Worm (Caenorhabditis elegans) whole organism, L4 larva: Measurements from ENCODE around the gene C18H7.7.

ENCODE experiments used
- D1046.2 ChIP-seq: fragments of 200-800 bp; sonication (Bioruptor generic); IDR thresholded peaks from 2 replicates; pipeline ENCODE4 v1.3.6; 2022; ENCODE audit warnings: missing genetic modification characterization, missing compliant biosample characterization
- F37D6.2 ChIP-seq: sonication (generic microtip); optimal IDR thresholded peaks from 2 replicates; lab custom pipeline; 2016; ENCODE audit warnings: mild to moderate bottlenecking, missing genetic modification characterization, missing compliant biosample characterization
- F49E8.2 ChIP-seq: sonication (generic microtip); optimal IDR thresholded peaks from 2 replicates; lab custom pipeline; 2016; ENCODE audit warnings: missing compliant biosample characterization, mild to moderate bottlenecking, missing genetic modification characterization, borderline replicate concordance
- R02D3.7 ChIP-seq: fragments of 150-350 bp; sonication (generic microtip); optimal IDR thresholded peaks from 3 replicates; lab custom pipeline; 2014; ENCODE audit warnings: missing biosample characterization, missing genetic modification characterization
- T20F7.1 ChIP-seq: fragments of 200-800 bp; sonication (Bioruptor generic); optimal IDR thresholded peaks from 2 replicates; lab custom pipeline; 2018; ENCODE audit warnings: mild to moderate bottlenecking, missing genetic modification characterization, missing compliant biosample characterization
- Y105C5A.15 ChIP-seq: fragments of 200-800 bp; sonication (Bioruptor generic); IDR thresholded peaks from 2 replicates; pipeline ENCODE4 v1.3.6; 2022; ENCODE audit warnings: missing genetic modification characterization, missing compliant biosample characterization
- Y48G9A.11 ChIP-seq: fragments of 200-800 bp; sonication (Bioruptor generic); IDR thresholded peaks from 2 replicates; pipeline ENCODE4 v1.3.6; 2022; ENCODE audit warnings: missing genetic modification reagents, missing genetic modification characterization, missing compliant biosample characterization
- Y5F2A.4 ChIP-seq: fragments of 200-800 bp; sonication (Bioruptor generic); optimal IDR thresholded peaks from 2 replicates; lab custom pipeline; 2018; ENCODE audit warnings: mild to moderate bottlenecking, missing genetic modification characterization, missing compliant biosample characterization
- Y75B8A.6 ChIP-seq: fragments of 200-800 bp; sonication (Bioruptor generic); IDR thresholded peaks from 2 replicates; pipeline ENCODE4 v1.3.6; 2022; ENCODE audit warnings: missing genetic modification reagents, missing genetic modification characterization, missing compliant biosample characterization
- ZK546.5 ChIP-seq, 2 experiments: sonication (generic microtip); optimal IDR thresholded peaks; 2 replicates each; lab custom pipeline; 2017; ENCODE audit warnings: missing biosample characterization in 2 of 2, missing genetic modification characterization in 2 of 2
- aha-1 ChIP-seq: fragments of 150-350 bp; peaks from one replicate; lab custom pipeline; 2014; ENCODE audit warnings: missing biosample characterization, missing genetic modification characterization
- aly-2 ChIP-seq: sonication (generic microtip); optimal IDR thresholded peaks from 2 replicates; lab custom pipeline; 2018; ENCODE audit warnings: missing biosample characterization, missing genetic modification characterization
- ama-1 ChIP-seq: fragments of 150-350 bp; optimal IDR thresholded peaks from 2 replicates; lab custom pipeline; 2014; ENCODE audit warnings: inconsistent platforms, mixed read lengths
- attf-4 ChIP-seq: sonication (generic microtip); optimal IDR thresholded peaks from 3 replicates; lab custom pipeline; 2017; ENCODE audit warnings: missing biosample characterization, missing genetic modification characterization
- ceh-20 ChIP-seq: fragments of 200-800 bp; sonication (Bioruptor generic); IDR thresholded peaks from 2 replicates; pipeline ENCODE4 v1.3.6; 2022; ENCODE audit warnings: missing genetic modification reagents, missing genetic modification characterization, missing compliant biosample characterization
- ceh-44 ChIP-seq: fragments of 200-800 bp; sonication (Bioruptor generic); IDR thresholded peaks from 2 replicates; pipeline ENCODE4 v1.3.6; 2022; ENCODE audit warnings: missing genetic modification reagents, missing genetic modification characterization, missing compliant biosample characterization
- ceh-62 ChIP-seq: sonication (generic microtip); optimal IDR thresholded peaks from 2 replicates; lab custom pipeline; 2017; ENCODE audit warnings: missing biosample characterization, missing genetic modification characterization
- daf-16 ChIP-seq, 3 experiments: sonication (generic microtip); optimal IDR thresholded peaks; 2 replicates each; lab custom pipeline; 2016 to 2017; ENCODE audit warnings: missing genetic modification characterization in 3 of 3, missing genetic modification reagents in 3 of 3, mild to moderate bottlenecking in 2 of 3, missing compliant biosample characterization in 2 of 3, missing biosample characterization in 1 of 3, moderate library complexity in 1 of 3
- daf-8 ChIP-seq: fragments of 200-800 bp; sonication (Bioruptor generic); IDR thresholded peaks from 2 replicates; pipeline ENCODE4 v1.3.6; 2022; ENCODE audit warnings: missing genetic modification characterization, missing compliant biosample characterization
- dmd-6 ChIP-seq: fragments of 200-800 bp; sonication (Bioruptor generic); IDR thresholded peaks from 2 replicates; pipeline ENCODE4 v1.3.6; 2022; ENCODE audit warnings: missing genetic modification reagents, missing genetic modification characterization, missing compliant biosample characterization
- dmd-8 ChIP-seq: fragments of 200-800 bp; sonication (Bioruptor generic); IDR thresholded peaks from 2 replicates; pipeline ENCODE4 v1.3.6; 2022; ENCODE audit warnings: missing genetic modification characterization, missing compliant biosample characterization
- dpl-1 ChIP-seq: fragments of 150-350 bp; optimal IDR thresholded peaks from 2 replicates; lab custom pipeline; 2014; ENCODE audit warnings: missing biosample characterization, missing genetic modification reagents, missing genetic modification characterization
- duxl-1 ChIP-seq: sonication (generic microtip); optimal IDR thresholded peaks from 2 replicates; lab custom pipeline; 2016; ENCODE audit warnings: mild to moderate bottlenecking, missing genetic modification characterization, moderate library complexity, missing compliant biosample characterization; ENCODE audit not compliant: poor library complexity
- dve-1 ChIP-seq: sonication (generic microtip); optimal IDR thresholded peaks from 2 replicates; lab custom pipeline; 2017; ENCODE audit warnings: antibody characterized with exemption, mild to moderate bottlenecking, missing genetic modification characterization, missing compliant biosample characterization; ENCODE audit not compliant: insufficient read depth
- egl-43 ChIP-seq: fragments of 200-800 bp; sonication (Bioruptor generic); IDR thresholded peaks from 2 replicates; pipeline ENCODE4 v1.3.6; 2022; ENCODE audit warnings: missing genetic modification reagents, missing genetic modification characterization, missing compliant biosample characterization
- fkh-10 ChIP-seq: fragments of 150-350 bp; optimal IDR thresholded peaks from 2 replicates; lab custom pipeline; 2014; ENCODE audit warnings: missing biosample characterization, missing genetic modification reagents, missing genetic modification characterization
- gei-8 ChIP-seq: fragments of 200-800 bp; sonication (Bioruptor generic); optimal IDR thresholded peaks from 2 replicates; lab custom pipeline; 2018; ENCODE audit warnings: mild to moderate bottlenecking, missing genetic modification characterization, missing compliant biosample characterization
- hlh-11 ChIP-seq: fragments of 200-800 bp; sonication (Bioruptor generic); optimal IDR thresholded peaks from 2 replicates; lab custom pipeline; 2018; ENCODE audit warnings: mild to moderate bottlenecking, missing genetic modification characterization, missing compliant biosample characterization
- hlh-30 ChIP-seq: sonication (generic microtip); optimal IDR thresholded peaks from 2 replicates; lab custom pipeline; 2017; ENCODE audit warnings: antibody characterized with exemption, mild to moderate bottlenecking, missing genetic modification characterization, missing compliant biosample characterization; ENCODE audit not compliant: insufficient read depth
- lim-7 ChIP-seq: fragments of 200-800 bp; sonication (Bioruptor generic); IDR thresholded peaks from 2 replicates; pipeline ENCODE4 v1.3.6; 2022; ENCODE audit warnings: missing genetic modification characterization, missing compliant biosample characterization
- lsy-2 ChIP-seq, 2 experiments: fragments of 150-350 bp in 1 of 2; sonication (generic microtip) in 1 of 2; optimal IDR thresholded peaks; 2 replicates each; lab custom pipeline; 2014 to 2017; ENCODE audit warnings: missing biosample characterization in 2 of 2, missing genetic modification characterization in 2 of 2
- mdt-29 ChIP-seq: fragments of 200-800 bp; sonication (Bioruptor generic); IDR thresholded peaks from 2 replicates; pipeline ENCODE4 v1.3.6; 2022; ENCODE audit warnings: missing genetic modification reagents, missing genetic modification characterization, missing compliant biosample characterization
- mep-1 ChIP-seq: fragments of 150-350 bp; sonication (generic microtip); optimal IDR thresholded peaks from 3 replicates; lab custom pipeline; 2014; ENCODE audit warnings: missing biosample characterization, missing genetic modification characterization
- mes-2 ChIP-seq: sonication (generic microtip); optimal IDR thresholded peaks from 2 replicates; lab custom pipeline; 2016; ENCODE audit warnings: missing genotype, mild to moderate bottlenecking, missing genetic modification characterization, missing compliant biosample characterization; ENCODE audit not compliant: poor library complexity, severe bottlenecking
- nhr-102 ChIP-seq: sonication (generic microtip); optimal IDR thresholded peaks from 2 replicates; lab custom pipeline; 2016; ENCODE audit warnings: mild to moderate bottlenecking, missing genetic modification characterization, moderate library complexity, missing compliant biosample characterization
- nhr-237 ChIP-seq: sonication (generic microtip); optimal IDR thresholded peaks from 2 replicates; lab custom pipeline; 2017; ENCODE audit warnings: missing biosample characterization, missing genetic modification characterization
- nhr-41 ChIP-seq: fragments of 200-800 bp; sonication (Bioruptor generic); IDR thresholded peaks from 2 replicates; pipeline ENCODE4 v1.3.6; 2022; ENCODE audit warnings: missing genetic modification reagents, missing genetic modification characterization, missing compliant biosample characterization
- saeg-2 ChIP-seq: fragments of 200-800 bp; sonication (Bioruptor generic); IDR thresholded peaks from 2 replicates; pipeline ENCODE4 v1.3.6; 2022; ENCODE audit warnings: missing genetic modification reagents, missing genetic modification characterization, missing compliant biosample characterization
- skn-1 ChIP-seq: fragments of 150-350 bp; optimal IDR thresholded peaks from 2 replicates; lab custom pipeline; 2014; ENCODE audit warnings: missing biosample characterization, missing genetic modification characterization
- snpc-1.2 ChIP-seq: fragments of 200-800 bp; sonication (Bioruptor generic); IDR thresholded peaks from 2 replicates; pipeline ENCODE4 v1.3.6; 2022; ENCODE audit warnings: missing genetic modification reagents, missing genetic modification characterization, missing compliant biosample characterization
- spr-1 ChIP-seq: sonication (generic microtip); optimal IDR thresholded peaks from 2 replicates; lab custom pipeline; 2016; ENCODE audit warnings: mild to moderate bottlenecking, missing genetic modification characterization, missing compliant biosample characterization
- tra-1 ChIP-seq: fragments of 200-800 bp; sonication (Bioruptor generic); IDR thresholded peaks from 2 replicates; pipeline ENCODE4 v1.3.6; 2022; ENCODE audit warnings: missing genetic modification reagents, missing genetic modification characterization, missing compliant biosample characterization
- unc-39 ChIP-seq: sonication (generic microtip); optimal IDR thresholded peaks from 2 replicates; lab custom pipeline; 2017; ENCODE audit warnings: missing biosample characterization, missing genetic modification characterization
- unc-62 ChIP-seq, 3 experiments: fragments of 150-350 bp in 1 of 3; sonication (generic microtip); optimal IDR thresholded peaks in 2 of 3; peaks in 1 of 3; 1 replicate in 1 of 3; 2 replicates in 2 of 3; lab custom pipeline; 2014 to 2017; ENCODE audit warnings: missing biosample characterization in 3 of 3, missing genetic modification characterization in 3 of 3, missing genetic modification reagents in 3 of 3, missing genotype in 1 of 3
- zag-1 ChIP-seq: fragments of 150-350 bp; optimal IDR thresholded peaks from 2 replicates; lab custom pipeline; 2014; ENCODE audit warnings: missing biosample characterization, missing genetic modification characterization
- zip-11 ChIP-seq: fragments of 200-800 bp; sonication (Bioruptor generic); IDR thresholded peaks from 2 replicates; pipeline ENCODE4 v1.3.6; 2022; ENCODE audit warnings: missing genetic modification characterization, missing compliant biosample characterization
- ztf-7 ChIP-seq: fragments of 150-350 bp; optimal IDR thresholded peaks from 2 replicates; lab custom pipeline; 2014; ENCODE audit warnings: missing biosample characterization, missing genetic modification characterization

Gene C18H7.7

ce11 chrIV:551923-552322 lies 44.3 kb downstream of the C18H7.7 start (continued):
- TF ChIP-seq tra-1 (GFP tag; lab: Robert Waterston, UW): peak; percentile 91
- TF ChIP-seq daf-8 (GFP tag; lab: Robert Waterston, UW): no peak
- no peak for TF ChIP-seq zip-11
- no peak for TF ChIP-seq spr-1 (tag; lab: Kevin White, UChicago)
- TF ChIP-seq aha-1 (tag; lab: Kevin White, UChicago): no peak
- no peak for TF ChIP-seq lsy-2 (tag; optimal IDR thresholded peaks at IDR 0.05; lab: Kevin White, UChicago)
- no peak for TF ChIP-seq ZK546.5 (tag; optimal IDR thresholded peaks at IDR 0.05; lab: Kevin White, UChicago)
- no peak for TF ChIP-seq nhr-102
- TF ChIP-seq D1046.2 (GFP tag; lab: Robert Waterston, UW): no peak
- TF ChIP-seq saeg-2: no peak
- TF ChIP-seq mdt-29 (GFP tag; lab: Robert Waterston, UW): no peak
- TF ChIP-seq zag-1 (tag; lab: Kevin White, UChicago): no peak
- TF ChIP-seq daf-16 (GFP tag; optimal IDR thresholded peaks at IDR 0.05; lab: Kevin White, UChicago): peak in 1 of 2 experiments; percentile 70
- peak; percentile 83 for TF ChIP-seq daf-16 (tag; optimal IDR thresholded peaks at IDR 0.05; lab: Kevin White, UChicago)
- no peak for TF ChIP-seq ceh-44 (GFP tag; lab: Robert Waterston, UW)
- TF ChIP-seq dpl-1 (GFP tag; lab: Kevin White, UChicago): no peak
- no peak for TF ChIP-seq gei-8 (GFP tag; lab: Kevin White, UChicago)
- TF ChIP-seq egl-43 (GFP tag; lab: Robert Waterston, UW): no peak
- no peak for TF ChIP-seq Y105C5A.15 (GFP tag; lab: Robert Waterston, UW)
- TF ChIP-seq hlh-30: no peak
- TF ChIP-seq ama-1 (lab: Kevin White, UChicago): no peak
- no peak for TF ChIP-seq nhr-237 (tag; lab: Kevin White, UChicago)
- TF ChIP-seq F37D6.2 (tag; lab: Kevin White, UChicago): no peak
- no peak for TF ChIP-seq snpc-1.2 (GFP tag; lab: Robert Waterston, UW)
- TF ChIP-seq fkh-10 (GFP tag; lab: Kevin White, UChicago): no peak
- TF ChIP-seq dve-1 (tag; lab: Kevin White, UChicago): no peak
- TF ChIP-seq F49E8.2 (tag; lab: Kevin White, UChicago): no peak
- TF ChIP-seq dmd-6: peak; percentile 91
- no peak for TF ChIP-seq mep-1
- TF ChIP-seq lim-7 (GFP tag; lab: Robert Waterston, UW): no peak
- TF ChIP-seq unc-39 (tag; lab: Kevin White, UChicago): no peak
- TF ChIP-seq ztf-7 (tag; lab: Kevin White, UChicago): no peak
- 0 out of 2 replicates have a peak, but pooled peaks have one; percentile 40 for TF ChIP-seq ceh-20 (GFP tag; lab: Robert Waterston, UW)
- TF ChIP-seq hlh-11 (tag; lab: Kevin White, UChicago): no peak
- TF ChIP-seq Y5F2A.4: no peak
- no peak for TF ChIP-seq T20F7.1 (GFP tag; lab: Kevin White, UChicago)
- TF ChIP-seq Y75B8A.6 (GFP tag; lab: Robert Waterston, UW): no peak
- no peak for TF ChIP-seq mes-2 (tag; lab: Kevin White, UChicago)
- TF ChIP-seq nhr-41 (GFP tag; lab: Robert Waterston, UW): no peak
- no peak for TF ChIP-seq R02D3.7 (tag; lab: Kevin White, UChicago)
- TF ChIP-seq attf-4 (tag; lab: Kevin White, UChicago): no peak
- TF ChIP-seq skn-1 (tag; lab: Kevin White, UChicago): no peak
- no peak for TF ChIP-seq dmd-8 (GFP tag; lab: Robert Waterston, UW)
- no peak for TF ChIP-seq duxl-1 (tag; lab: Kevin White, UChicago)
- peak in 1 of 2 experiments; percentile 31 for TF ChIP-seq unc-62 (GFP tag; optimal IDR thresholded peaks at IDR 0.05 in 1 of 2; lab: Kevin White, UChicago)
- TF ChIP-seq unc-62 (tag; optimal IDR thresholded peaks at IDR 0.05; lab: Kevin White, UChicago): no peak
- TF ChIP-seq Y48G9A.11 (GFP tag; lab: Robert Waterston, UW): no peak
- no peak for TF ChIP-seq ceh-62 (tag; lab: Kevin White, UChicago)
- no peak for TF ChIP-seq aly-2 (tag; lab: Kevin White, UChicago)
